Fruit fly (Drosophila melanogaster) whole organism, wandering third instar larva: ENCODE results near the gene S6k.

Experiments used
- CG32264 ChIP-seq: fragments of 200-800 bp; sonication (Bioruptor generic); optimal IDR thresholded peaks from 2 replicates; lab custom pipeline; 2016; ENCODE audit warnings: missing biosample characterization, missing genetic modification characterization
- CG9705 ChIP-seq: fragments of 200-800 bp; sonication (Bioruptor generic); optimal IDR thresholded peaks from 2 replicates; lab custom pipeline; 2018; ENCODE audit warnings: missing biosample characterization, mild to moderate bottlenecking, missing genetic modification characterization
- CrebA ChIP-seq: fragments of 200-800 bp; sonication (Bioruptor generic); optimal IDR thresholded peaks from 2 replicates; lab custom pipeline; 2016; ENCODE audit warnings: missing biosample characterization, mild to moderate bottlenecking, missing genetic modification characterization, borderline replicate concordance
- Dfd ChIP-seq: fragments of >200 bp; optimal IDR thresholded peaks from 2 replicates; lab custom pipeline; 2017; ENCODE audit warnings: missing biosample characterization, missing genetic modification characterization
- Dif ChIP-seq: fragments of 200-275, 200-300 bp; sonication (Bioruptor generic); optimal IDR thresholded peaks from 2 replicates; lab custom pipeline; 2018; ENCODE audit warnings: missing biosample characterization, missing genetic modification characterization; ENCODE audit not compliant: partially characterized antibody
- HLH106 ChIP-seq: fragments of 200-800 bp; optimal IDR thresholded peaks from 3 replicates; lab custom pipeline; 2019; ENCODE audit warnings: missing biosample characterization, mild to moderate bottlenecking, missing genetic modification characterization, moderate library complexity
- Hnf4 ChIP-seq: fragments of 200-800 bp; sonication (Bioruptor generic); optimal IDR thresholded peaks from 2 replicates; lab custom pipeline; 2016; ENCODE audit warnings: missing biosample characterization, mild to moderate bottlenecking, missing genetic modification characterization
- Hr78 ChIP-seq: fragments of >200 bp; optimal IDR thresholded peaks from 2 replicates; lab custom pipeline; 2017; ENCODE audit warnings: missing biosample characterization, missing genetic modification characterization
- Hr83 ChIP-seq: fragments of 200-300 bp; sonication (Bioruptor generic); optimal IDR thresholded peaks from 2 replicates; lab custom pipeline; 2016; ENCODE audit warnings: missing biosample characterization, mild to moderate bottlenecking, missing genetic modification characterization, moderate library complexity; ENCODE audit not compliant: poor library complexity, severe bottlenecking
- Jra ChIP-seq: sonication (Bioruptor generic); optimal IDR thresholded peaks from 2 replicates; lab custom pipeline; 2016; ENCODE audit warnings: missing biosample characterization, missing genetic modification characterization
- Mio ChIP-seq: sonication (Bioruptor generic); optimal IDR thresholded peaks from 2 replicates; lab custom pipeline; 2016; ENCODE audit warnings: missing biosample characterization, missing genetic modification characterization
- Myc ChIP-seq: fragments of >200 bp; optimal IDR thresholded peaks from 2 replicates; lab custom pipeline; 2017
- N ChIP-seq: fragments of >200 bp; optimal IDR thresholded peaks from 2 replicates; lab custom pipeline; 2018; ENCODE audit warnings: missing biosample characterization, missing external identifiers, missing genetic modification characterization
- OdsH ChIP-seq: fragments of 200-800 bp; sonication (Bioruptor generic); optimal IDR thresholded peaks from 2 replicates; lab custom pipeline; 2016; ENCODE audit warnings: missing biosample characterization, mild to moderate bottlenecking, missing genetic modification characterization
- Rel ChIP-seq, 2 experiments: fragments of 200-800 bp; sonication (Bioruptor generic) in 1 of 2; optimal IDR thresholded peaks; 2 replicates in 1 of 2; 3 replicates in 1 of 2; lab custom pipeline; 2016 to 2019; ENCODE audit warnings: mild to moderate bottlenecking in 2 of 2, missing biosample characterization in 2 of 2, missing genetic modification characterization in 2 of 2, moderate library complexity in 1 of 2
- Sp1 ChIP-seq: fragments of 200-800 bp; sonication (Bioruptor generic); optimal IDR thresholded peaks from 3 replicates; lab custom pipeline; 2019; ENCODE audit warnings: missing biosample characterization, mild to moderate bottlenecking, missing genetic modification characterization, moderate library complexity
- Vsx2 ChIP-seq: fragments of 200-300, 225-300 bp; sonication (Bioruptor generic); optimal IDR thresholded peaks from 2 replicates; lab custom pipeline; 2018; ENCODE audit warnings: missing biosample characterization, missing genetic modification characterization; ENCODE audit not compliant: partially characterized antibody
- brk ChIP-seq: fragments of 200-800 bp; sonication (Bioruptor generic); optimal IDR thresholded peaks from 2 replicates; lab custom pipeline; 2016; ENCODE audit warnings: missing biosample characterization, mild to moderate bottlenecking, missing genetic modification characterization
- dmrt93B ChIP-seq: fragments of 200-800 bp; sonication (Bioruptor generic); optimal IDR thresholded peaks from 2 replicates; lab custom pipeline; 2018; ENCODE audit warnings: missing biosample characterization, mild to moderate bottlenecking, missing genetic modification characterization
- dsf ChIP-seq: sonication (Bioruptor generic); optimal IDR thresholded peaks from 2 replicates; lab custom pipeline; 2016; ENCODE audit warnings: missing biosample characterization, missing genetic modification characterization, borderline replicate concordance
- ey ChIP-seq: fragments of 200-800 bp; sonication (Bioruptor generic); optimal IDR thresholded peaks from 2 replicates; lab custom pipeline; 2016; ENCODE audit warnings: missing biosample characterization, missing genetic modification characterization
- foxo ChIP-seq, 2 experiments: fragments of 200-800 bp; sonication (Bioruptor generic); optimal IDR thresholded peaks; 2 replicates in 1 of 2; 3 replicates in 1 of 2; lab custom pipeline; 2016 to 2017; ENCODE audit warnings: missing biosample characterization in 2 of 2, missing genetic modification characterization in 2 of 2
- fru ChIP-seq: fragments of 200-800 bp; sonication (Bioruptor generic); optimal IDR thresholded peaks from 3 replicates; lab custom pipeline; 2016; ENCODE audit warnings: missing biosample characterization, mild to moderate bottlenecking, missing genetic modification characterization
- jim ChIP-seq: fragments of 175-275, 200-325 bp; sonication (Bioruptor generic); optimal IDR thresholded peaks from 2 replicates; lab custom pipeline; 2016; ENCODE audit warnings: missing biosample characterization, mild to moderate bottlenecking, missing genetic modification characterization
- lola ChIP-seq: fragments of >200 bp; optimal IDR thresholded peaks from 2 replicates; lab custom pipeline; 2017; ENCODE audit warnings: missing biosample characterization, missing genetic modification characterization
- pan ChIP-seq: fragments of >200 bp; optimal IDR thresholded peaks from 2 replicates; lab custom pipeline; 2017
- psq ChIP-seq: fragments of 200-800 bp; sonication (Bioruptor generic); optimal IDR thresholded peaks from 3 replicates; lab custom pipeline; 2017; ENCODE audit warnings: missing biosample characterization, mild to moderate bottlenecking, missing genetic modification characterization, moderate library complexity
- rgr ChIP-seq: fragments of 200-800 bp; sonication (Bioruptor generic); optimal IDR thresholded peaks from 3 replicates; lab custom pipeline; 2016; ENCODE audit warnings: missing biosample characterization, mild to moderate bottlenecking, missing genetic modification characterization
- sage ChIP-seq: fragments of 200-800 bp; sonication (Bioruptor generic); optimal IDR thresholded peaks from 2 replicates; lab custom pipeline; 2016; ENCODE audit warnings: missing biosample characterization, mild to moderate bottlenecking, missing genetic modification characterization
- sv ChIP-seq: fragments of 200-800 bp; sonication (Bioruptor generic); optimal IDR thresholded peaks from 3 replicates; lab custom pipeline; 2016; ENCODE audit warnings: missing biosample characterization, missing genetic modification characterization
- tai ChIP-seq: sonication (Bioruptor generic); optimal IDR thresholded peaks from 2 replicates; lab custom pipeline; 2016; ENCODE audit warnings: missing biosample characterization, missing genetic modification characterization
- usp ChIP-seq: fragments of >200 bp; optimal IDR thresholded peaks from 2 replicates; lab custom pipeline; 2017; ENCODE audit warnings: missing biosample characterization, missing genetic modification characterization
- woc ChIP-seq: sonication (Bioruptor generic); optimal IDR thresholded peaks from 2 replicates; lab custom pipeline; 2016; ENCODE audit warnings: missing biosample characterization, mild to moderate bottlenecking, missing genetic modification characterization

S6k gene

dm6 chr3L:5793967-5794366 lies 16.8 kb downstream of the S6k start, which contains the start of gene Bre1:
Gene Bre1 (minus strand): TSS chr3L:5794192.
- TF ChIP-seq Sp1 (no peak), usp (GFP tag; lab: Kevin White, UChicago) (no peak), OdsH (GFP tag; lab: Kevin White, UChicago) (no peak), brk (GFP tag; lab: Kevin White, UChicago) (no peak), Hnf4 (no peak), dsf (no peak), CG9705 (GFP tag; lab: Kevin White, UChicago) (no peak), lola (no peak), sv (GFP tag; lab: Kevin White, UChicago) (no peak), foxo (GFP tag; optimal IDR thresholded peaks at IDR 0.05; lab: Kevin White, UChicago) (no peak), woc (GFP tag; lab: Kevin White, UChicago) (no peak), rgr (no peak)
- TF ChIP-seq, all 38 proteins: peak for 0

- TF ChIP-seq Hr83 (GFP tag; lab: Kevin White, UChicago) (peak; percentile 31), psq (no peak), Vsx2 (GFP tag; lab: Kevin White, UChicago) (no peak), sage (GFP tag; lab: Kevin White, UChicago) (peak; percentile 41), pan (lab: Kevin White, UChicago) (no peak), usp (GFP tag; lab: Kevin White, UChicago) (no peak), Dfd (GFP tag; lab: Kevin White, UChicago) (no peak), sv (GFP tag; lab: Kevin White, UChicago) (peak; percentile 6), foxo (GFP tag; optimal IDR thresholded peaks at IDR 0.05; lab: Kevin White, UChicago) (peak in 1 of 2 experiments; percentile 6), Rel (GFP tag; optimal IDR thresholded peaks at IDR 0.05; lab: Kevin White, UChicago) (no peak), Rel (tag; optimal IDR thresholded peaks at IDR 0.05; lab: Kevin White, UChicago) (no peak), HLH106 (tag; lab: Kevin White, UChicago) (peak; percentile 27), dsf (peak; percentile 6), ey (GFP tag; lab: Kevin White, UChicago) (peak; percentile 42), OdsH (GFP tag; lab: Kevin White, UChicago) (peak; percentile 32), fru (GFP tag; lab: Kevin White, UChicago) (peak; percentile 30), Hnf4 (no peak), CG32264 (GFP tag; lab: Kevin White, UChicago) (peak; percentile 40), CG9705 (GFP tag; lab: Kevin White, UChicago) (peak; percentile 23)
Observed at dm6 chr3L:5789663-5790062, 21.1 kb downstream of the S6k start.

- TF ChIP-seq HLH106 (tag; lab: Kevin White, UChicago) (no peak), sage (GFP tag; lab: Kevin White, UChicago) (no peak), Rel (GFP tag; optimal IDR thresholded peaks at IDR 0.05; lab: Kevin White, UChicago) (no peak), Rel (tag; optimal IDR thresholded peaks at IDR 0.05; lab: Kevin White, UChicago) (no peak), Jra (no peak), dsf (no peak), CrebA (no peak), CG9705 (GFP tag; lab: Kevin White, UChicago) (no peak), lola (no peak), dmrt93B (GFP tag; lab: Kevin White, UChicago) (no peak), OdsH (GFP tag; lab: Kevin White, UChicago) (no peak), Hr83 (GFP tag; lab: Kevin White, UChicago) (no peak), Vsx2 (GFP tag; lab: Kevin White, UChicago) (no peak), Hnf4 (no peak), sv (GFP tag; lab: Kevin White, UChicago) (no peak), jim (GFP tag; lab: Kevin White, UChicago) (no peak), tai (GFP tag; lab: Kevin White, UChicago) (no peak), ey (GFP tag; lab: Kevin White, UChicago) (no peak), Dif (GFP tag; lab: Kevin White, UChicago) (no peak), Myc (lab: Kevin White, UChicago) (no peak), psq (no peak)
Observed at dm6 chr3L:5788823-5789222, 21.9 kb downstream of the S6k start.

- TF ChIP-seq Mio (GFP tag; lab: Kevin White, UChicago) (no peak), Jra (no peak), sv (GFP tag; lab: Kevin White, UChicago) (no peak), HLH106 (tag; lab: Kevin White, UChicago) (no peak), jim (GFP tag; lab: Kevin White, UChicago) (no peak), pan (lab: Kevin White, UChicago) (no peak), Rel (GFP tag; optimal IDR thresholded peaks at IDR 0.05; lab: Kevin White, UChicago) (no peak), Rel (tag; optimal IDR thresholded peaks at IDR 0.05; lab: Kevin White, UChicago) (no peak), ey (GFP tag; lab: Kevin White, UChicago) (no peak), N (GFP tag; lab: Kevin White, UChicago) (no peak), Hr78 (GFP tag; lab: Kevin White, UChicago) (no peak)
Observed at dm6 chr3L:5787476-5787875, 23.3 kb downstream of the S6k start.
